Worm (Caenorhabditis elegans): ENCODE results near the gene C45G9.15.

Gene C45G9.15

DNA sequence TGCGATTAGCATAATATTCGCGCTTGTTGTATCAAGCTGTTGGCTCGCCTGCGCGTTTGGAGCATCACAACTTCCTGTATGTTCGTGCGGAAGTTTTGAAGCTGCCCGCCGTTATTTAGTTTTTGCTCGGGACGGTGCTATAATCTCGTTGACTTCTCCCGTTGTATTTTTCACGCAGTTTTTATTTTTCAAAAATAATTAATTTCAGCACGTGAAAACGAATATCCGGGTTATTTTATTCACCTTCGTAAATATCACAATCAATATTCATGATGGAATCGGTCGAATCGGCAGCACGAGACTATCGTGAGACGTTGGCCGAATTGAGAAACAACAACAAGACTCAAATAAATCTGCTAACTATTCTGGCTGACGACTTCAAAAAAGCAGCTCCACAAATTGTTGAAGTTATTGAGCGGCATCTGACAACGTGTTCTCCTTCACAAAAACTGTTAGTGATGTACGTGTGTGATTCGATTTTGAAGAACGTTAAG lies 26.7 kb downstream of the C45G9.15 start (continued):
- no peak for TF ChIP-seq elt-1 (tag; optimal IDR thresholded peaks at IDR 0.05)
- no peak for TF ChIP-seq R02D3.7 (tag; optimal IDR thresholded peaks at IDR 0.05)
- no peak for TF ChIP-seq daf-12 (tag; optimal IDR thresholded peaks at IDR 0.05)

DNA sequence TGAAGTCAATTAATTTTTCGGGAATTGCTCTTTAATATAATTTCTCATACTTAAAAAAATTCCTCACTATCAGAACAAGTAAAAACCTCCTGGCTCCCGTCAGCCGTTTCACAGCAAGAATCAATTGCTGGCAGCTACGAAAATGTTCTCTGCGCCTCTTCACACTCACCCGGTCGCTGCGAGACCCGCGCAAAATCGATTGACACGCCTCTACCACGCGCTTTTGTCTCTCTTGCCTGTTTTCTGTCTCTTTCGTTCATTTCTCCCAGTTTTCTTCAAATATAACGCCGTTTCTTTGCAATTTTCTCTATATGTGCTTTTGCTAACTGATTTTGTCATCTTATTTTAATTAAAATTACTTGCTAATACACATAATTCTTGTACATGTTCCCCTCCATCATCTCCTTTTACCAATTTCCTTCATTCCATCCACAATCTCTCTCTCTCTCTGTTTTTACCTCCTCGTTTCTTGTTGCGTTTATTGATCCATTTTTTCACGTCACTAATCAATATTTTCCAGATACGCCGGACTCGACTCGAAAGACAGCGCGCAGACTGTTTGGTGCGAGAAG lies 27.4 kb downstream of the C45G9.15 start, which contains the start of gene pcf-11:
Gene pcf-11, plus strand, starts transcription at position 522 of the 572 bp plus-strand sequence.
- TF ChIP-seq mdl-1 (tag; optimal IDR thresholded peaks at IDR 0.05) (peak; percentile 20), mml-1 (tag; optimal IDR thresholded peaks at IDR 0.05) (no peak), sea-2 (GFP tag; optimal IDR thresholded peaks at IDR 0.05) (peak; percentile 3), nhr-25 (tag; optimal IDR thresholded peaks at IDR 0.05) (peak; percentile 28), ama-1 (optimal IDR thresholded peaks at IDR 0.05) (peak; percentile 31), ztf-4 (tag; optimal IDR thresholded peaks at IDR 0.05) (no peak), ceh-28 (tag; optimal IDR thresholded peaks at IDR 0.05) (peak; percentile 81), nfya-1 (tag; optimal IDR thresholded peaks at IDR 0.05; ENCODE audit: insufficient read depth) (peak; percentile 87), lin-39 (tag; optimal IDR thresholded peaks at IDR 0.05) (peak; percentile 86), skn-1 (tag; optimal IDR thresholded peaks at IDR 0.05) (peak; percentile 3), elt-2 (tag; optimal IDR thresholded peaks at IDR 0.05) (peak; percentile 41), hmg-11 (tag; optimal IDR thresholded peaks at IDR 0.05) (peak; percentile 56), ceh-16 (tag; optimal IDR thresholded peaks at IDR 0.05) (no peak), nhr-43 (tag; optimal IDR thresholded peaks at IDR 0.05; ENCODE audit: poor library complexity, severe bottlenecking) (peak; percentile 42), pqm-1 (tag; optimal IDR thresholded peaks at IDR 0.05) (peak; percentile 6), lin-15B (tag; optimal IDR thresholded peaks at IDR 0.05) (peak; percentile 80), nhr-23 (tag; optimal IDR thresholded peaks at IDR 0.05) (peak; percentile 34), nhr-76 (tag; optimal IDR thresholded peaks at IDR 0.05) (no peak), pha-4 (tag; optimal IDR thresholded peaks at IDR 0.05) (peak; percentile 77), egl-5 (tag; optimal IDR thresholded peaks at IDR 0.05) (no peak), nhr-11 (tag; optimal IDR thresholded peaks at IDR 0.05) (no peak), ceh-9 (tag; optimal IDR thresholded peaks at IDR 0.05) (no peak), fkh-10 (GFP tag; optimal IDR thresholded peaks at IDR 0.05) (no peak)

- TF ChIP-seq ama-1 (optimal IDR thresholded peaks at IDR 0.05) (peak; percentile 16), ztf-4 (tag; optimal IDR thresholded peaks at IDR 0.05) (no peak)
These were observed 28.2 kb downstream of the C45G9.15 start for ce11 chrIII:5023642-5024041.

ce11 chrIII:5022964-5023363 lies 28.9 kb downstream of the C45G9.15 start, which contains the start of gene R144.13:
Gene R144.13, plus strand, starts transcription at chrIII:5023264.
- TF ChIP-seq snpc-4 (tag; optimal IDR thresholded peaks at IDR 0.05): no peak
- TF ChIP-seq ZK546.5 (tag; optimal IDR thresholded peaks at IDR 0.05): no peak
- TF ChIP-seq jun-1 (tag; optimal IDR thresholded peaks at IDR 0.05): no peak
- no peak for TF ChIP-seq fkh-2 (tag; optimal IDR thresholded peaks at IDR 0.05)
- TF ChIP-seq pha-4 (tag; optimal IDR thresholded peaks at IDR 0.05): no peak
- TF ChIP-seq nhr-25 (tag; optimal IDR thresholded peaks at IDR 0.05): no peak
- no peak for TF ChIP-seq ztf-4 (tag; optimal IDR thresholded peaks at IDR 0.05)

ce11 chrIII:5021689-5022088 lies 30.2 kb downstream of the C45G9.15 start, which contains the start of gene R144.3:
Gene R144.3, plus strand, starts transcription at chrIII:5021989.
- TF ChIP-seq mml-1 (tag; optimal IDR thresholded peaks at IDR 0.05) (no peak), egl-27 (tag; optimal IDR thresholded peaks at IDR 0.05) (no peak), fkh-2 (tag; optimal IDR thresholded peaks at IDR 0.05) (no peak), pqm-1 (tag; optimal IDR thresholded peaks at IDR 0.05) (no peak), ZK546.5 (tag; optimal IDR thresholded peaks at IDR 0.05) (no peak), unc-39 (tag; optimal IDR thresholded peaks at IDR 0.05) (no peak), nhr-67 (tag; optimal IDR thresholded peaks at IDR 0.05) (no peak), elt-2 (tag; optimal IDR thresholded peaks at IDR 0.05) (no peak), nhr-23 (tag; optimal IDR thresholded peaks at IDR 0.05) (no peak), skn-1 (tag; optimal IDR thresholded peaks at IDR 0.05) (no peak), lin-15B (tag; optimal IDR thresholded peaks at IDR 0.05) (no peak), fkh-10 (GFP tag; optimal IDR thresholded peaks at IDR 0.05) (no peak), ztf-11 (tag; optimal IDR thresholded peaks at IDR 0.05) (no peak), mdl-1 (tag; optimal IDR thresholded peaks at IDR 0.05) (no peak), nhr-43 (tag; optimal IDR thresholded peaks at IDR 0.05; ENCODE audit: poor library complexity, severe bottlenecking) (no peak), lin-39 (tag; optimal IDR thresholded peaks at IDR 0.05) (no peak)

All from whole organism, L3 larva.